Worm (Caenorhabditis elegans) whole organism, L4/young adult: ENCODE results near the gene par-4.

Experiments used
- W03F9.2 ChIP-seq: fragments of 150-350 bp; optimal IDR thresholded peaks from 2 replicates; lab custom pipeline; 2014; ENCODE audit warnings: missing biosample characterization, missing genetic modification characterization
- dao-5 ChIP-seq: sonication (generic microtip); optimal IDR thresholded peaks from 2 replicates; lab custom pipeline; 2016; ENCODE audit warnings: missing genotype, missing genetic modification characterization, moderate library complexity, missing compliant biosample characterization
- him-1 ChIP-seq: sonication (generic microtip); optimal IDR thresholded peaks from 2 replicates; lab custom pipeline; 2016; ENCODE audit warnings: missing genotype, missing genetic modification reagents, missing genetic modification characterization, missing compliant biosample characterization

ce11 chrV:18123639-18124038, 25.2 kb downstream of the par-4 start, which contains the start of gene fbxa-107:
- TF ChIP-seq dao-5 = no peak
- TF ChIP-seq him-1 (tag; lab: Kevin White, UChicago) = no peak
- no peak for TF ChIP-seq W03F9.2
